Fruit fly (Drosophila melanogaster) whole organism, embryonic: ENCODE measurements around the gene lectin-24A.

Experiments
- CG10321 ChIP-seq: fragments of 200-800 bp; sonication (Bioruptor generic); IDR thresholded peaks from 2 replicates; pipeline ENCODE4 v1.3.6; 2022; ENCODE audit warnings: missing biosample characterization, missing genetic modification characterization
- CG11695 ChIP-seq: fragments of 200-800 bp; sonication (Bioruptor generic); IDR thresholded peaks from 3 replicates; pipeline ENCODE4 v1.3.6; 2022; ENCODE audit warnings: missing biosample characterization, missing genetic modification characterization
- CG13424 ChIP-seq: fragments of 200-800 bp; sonication (Bioruptor generic); optimal IDR thresholded peaks from 2 replicates; lab custom pipeline; 2019; ENCODE audit warnings: missing biosample characterization, mild to moderate bottlenecking, missing genetic modification characterization, moderate library complexity
- CG14014 ChIP-seq: fragments of 200-800 bp; sonication (Bioruptor generic); IDR thresholded peaks from 2 replicates; pipeline ENCODE4 v1.3.6; 2022; ENCODE audit warnings: missing biosample characterization, missing genetic modification characterization
- CG18476 ChIP-seq: fragments of 200-800 bp; sonication (Bioruptor generic); optimal IDR thresholded peaks from 2 replicates; lab custom pipeline; 2016; ENCODE audit warnings: missing biosample characterization, mild to moderate bottlenecking, missing genetic modification characterization
- CG2889 ChIP-seq: fragments of 200-800 bp; sonication (Bioruptor generic); IDR thresholded peaks from 3 replicates; pipeline ENCODE4 v1.3.6; 2022; ENCODE audit warnings: missing biosample characterization, missing genetic modification characterization
- CG31224 ChIP-seq: fragments of 200-800 bp; sonication (Bioruptor generic); IDR thresholded peaks from 2 replicates; pipeline ENCODE4 v1.3.6; 2022; ENCODE audit warnings: missing biosample characterization, missing genetic modification characterization
- CG31388 ChIP-seq: fragments of 200-800 bp; sonication (Bioruptor generic); optimal IDR thresholded peaks from 2 replicates; lab custom pipeline; 2016; ENCODE audit warnings: missing biosample characterization, missing genetic modification characterization
- CG4424 ChIP-seq: fragments of 200-800 bp; sonication (Bioruptor generic); optimal IDR thresholded peaks from 3 replicates; lab custom pipeline; 2016; ENCODE audit warnings: missing biosample characterization, missing genetic modification characterization
- CG4707 ChIP-seq: fragments of 200-800 bp; sonication (Bioruptor generic); optimal IDR thresholded peaks from 2 replicates; lab custom pipeline; 2018; ENCODE audit warnings: missing biosample characterization, mild to moderate bottlenecking, missing genetic modification characterization, moderate library complexity
- CG6813 ChIP-seq: fragments of 200-800 bp; sonication (Bioruptor generic); optimal IDR thresholded peaks from 2 replicates; lab custom pipeline; 2017; ENCODE audit warnings: missing biosample characterization, missing genetic modification characterization, mild to moderate bottlenecking, moderate library complexity, missing genetic modification reagents
- CG7372 ChIP-seq: fragments of 200-800 bp; sonication (Bioruptor generic); IDR thresholded peaks from 2 replicates; pipeline ENCODE4 v1.3.6; 2022; ENCODE audit warnings: missing biosample characterization, missing genetic modification characterization
- CG7556 ChIP-seq: fragments of 200-800 bp; sonication (Bioruptor generic); optimal IDR thresholded peaks from 2 replicates; lab custom pipeline; 2017; ENCODE audit warnings: missing biosample characterization, mild to moderate bottlenecking, missing genetic modification characterization
- CG7839 ChIP-seq: fragments of 200-800 bp; sonication (Bioruptor generic); optimal IDR thresholded peaks from 3 replicates; lab custom pipeline; 2018; ENCODE audit warnings: missing biosample characterization, mild to moderate bottlenecking, missing genetic modification characterization, moderate library complexity
- CG8089 ChIP-seq: fragments of 200-800 bp; sonication (Bioruptor generic); optimal IDR thresholded peaks from 3 replicates; lab custom pipeline; 2016; ENCODE audit warnings: missing biosample characterization, missing genetic modification characterization
- CrebB ChIP-seq: fragments of 200-800 bp; sonication (Bioruptor generic); optimal IDR thresholded peaks from 3 replicates; lab custom pipeline; 2018; ENCODE audit warnings: missing biosample characterization, mild to moderate bottlenecking, missing genetic modification characterization
- D ChIP-seq, 2 experiments: fragments of 200-800 bp in 1 of 2; fragments of >200 bp in 1 of 2; sonication (Bioruptor generic) in 1 of 2; optimal IDR thresholded peaks; 2 replicates in 1 of 2; 3 replicates in 1 of 2; lab custom pipeline; 2017; ENCODE audit warnings: mild to moderate bottlenecking in 1 of 2, missing biosample characterization in 1 of 2, missing genetic modification characterization in 1 of 2, missing genetic modification reagents in 1 of 2
- Dek ChIP-seq: fragments of 200-800 bp; sonication (Bioruptor generic); optimal IDR thresholded peaks from 3 replicates; lab custom pipeline; 2019; ENCODE audit warnings: missing biosample characterization, mild to moderate bottlenecking, missing genetic modification characterization, moderate library complexity
- Fer1 ChIP-seq: fragments of 200-800 bp; sonication (Bioruptor generic); optimal IDR thresholded peaks from 2 replicates; lab custom pipeline; 2017; ENCODE audit warnings: missing biosample characterization, mild to moderate bottlenecking, missing genetic modification characterization
- Hand ChIP-seq: fragments of 200-800 bp; sonication (Bioruptor generic); optimal IDR thresholded peaks from 2 replicates; lab custom pipeline; 2017; ENCODE audit warnings: mild to moderate bottlenecking, missing biosample characterization, missing genetic modification reagents, missing genetic modification characterization
- Hr51 ChIP-seq, 2 experiments: fragments of 200-800 bp; sonication (Bioruptor generic); optimal IDR thresholded peaks; 2 replicates in 1 of 2; 3 replicates in 1 of 2; lab custom pipeline; 2016 to 2018; ENCODE audit warnings: missing biosample characterization in 2 of 2, missing genetic modification characterization in 2 of 2, mild to moderate bottlenecking in 1 of 2, moderate library complexity in 1 of 2
- Hsf ChIP-seq: fragments of 200-800 bp; sonication (Bioruptor generic); optimal IDR thresholded peaks from 3 replicates; lab custom pipeline; 2016; ENCODE audit warnings: missing biosample characterization, missing genetic modification characterization
- Lim3 ChIP-seq: fragments of 200-800 bp; sonication (Bioruptor generic); IDR thresholded peaks from 2 replicates; pipeline ENCODE4 v1.3.6; 2022; ENCODE audit warnings: missing biosample characterization, missing genetic modification characterization
- Mes4 ChIP-seq: fragments of 200-800 bp; sonication (Bioruptor generic); optimal IDR thresholded peaks from 2 replicates; lab custom pipeline; 2016; ENCODE audit warnings: missing biosample characterization, missing genetic modification characterization
- NC2β ChIP-seq: fragments of 200-800 bp; sonication (Bioruptor generic); optimal IDR thresholded peaks from 2 replicates; lab custom pipeline; 2016; ENCODE audit warnings: missing biosample characterization, missing genetic modification characterization
- Rx ChIP-seq: fragments of 200-800 bp; sonication (Bioruptor generic); IDR thresholded peaks from 2 replicates; pipeline ENCODE4 v1.3.6; 2022; ENCODE audit warnings: missing biosample characterization, missing genetic modification characterization
- Side ChIP-seq: fragments of 200-800 bp; sonication (Bioruptor generic); optimal IDR thresholded peaks from 2 replicates; lab custom pipeline; 2016; ENCODE audit warnings: missing biosample characterization, missing genetic modification characterization
- Sox102F ChIP-seq: fragments of 200-800 bp; sonication (Bioruptor generic); optimal IDR thresholded peaks from 2 replicates; lab custom pipeline; 2018; ENCODE audit warnings: missing biosample characterization, mild to moderate bottlenecking, missing genetic modification characterization, moderate library complexity
- aop ChIP-seq: fragments of 200-800 bp; sonication (Bioruptor generic); IDR thresholded peaks from 2 replicates; pipeline ENCODE4 v1.3.6; 2022; ENCODE audit warnings: missing biosample characterization, missing genetic modification characterization
- btn ChIP-seq: fragments of 200-800 bp; sonication (Bioruptor generic); optimal IDR thresholded peaks from 2 replicates; lab custom pipeline; 2016; ENCODE audit warnings: missing biosample characterization, missing genetic modification characterization
- caup ChIP-seq: fragments of 200-800 bp; sonication (Bioruptor generic); optimal IDR thresholded peaks from 3 replicates; lab custom pipeline; 2017; ENCODE audit warnings: missing biosample characterization, mild to moderate bottlenecking, missing genetic modification characterization, moderate library complexity; ENCODE audit not compliant: severe bottlenecking
- ci ChIP-seq: fragments of 200-800 bp; sonication (Bioruptor generic); IDR thresholded peaks from 3 replicates; pipeline ENCODE4 v1.3.6; 2022; ENCODE audit warnings: missing biosample characterization, missing genetic modification characterization
- crol ChIP-seq: fragments of 200-800 bp; sonication (Bioruptor generic); IDR thresholded peaks from 2 replicates; pipeline ENCODE4 v1.3.6; 2022; ENCODE audit warnings: missing biosample characterization, missing genetic modification characterization
- dan ChIP-seq: fragments of 200-800 bp; sonication (Bioruptor generic); IDR thresholded peaks from 2 replicates; pipeline ENCODE4 v1.3.6; 2022; ENCODE audit warnings: missing biosample characterization, missing genetic modification characterization
- dpn ChIP-seq, 2 experiments: fragments of 200-800 bp; sonication (Bioruptor generic); optimal IDR thresholded peaks; 3 replicates each; lab custom pipeline; 2016; ENCODE audit warnings: missing biosample characterization in 2 of 2, missing genetic modification characterization in 2 of 2
- gcm2 ChIP-seq: fragments of 200-800 bp; sonication (Bioruptor generic); optimal IDR thresholded peaks from 2 replicates; lab custom pipeline; 2016; ENCODE audit warnings: missing biosample characterization, missing genetic modification characterization
- ham ChIP-seq: fragments of 200-800 bp; sonication (Bioruptor generic); IDR thresholded peaks from 2 replicates; pipeline ENCODE4 v1.3.6; 2022; ENCODE audit warnings: missing biosample characterization, missing genetic modification characterization
- hkb ChIP-seq, 2 experiments: fragments of 200-800 bp in 1 of 2; fragments of >200 bp in 1 of 2; sonication (Bioruptor generic) in 1 of 2; IDR thresholded peaks in 1 of 2; optimal IDR thresholded peaks in 1 of 2; 2 replicates each; pipeline versions ENCODE4 v1.3.6 to Lab custom; 2017 to 2022; ENCODE audit warnings: missing biosample characterization in 1 of 2, missing genetic modification characterization in 1 of 2
- lab ChIP-seq: fragments of 200-800 bp; sonication (Bioruptor generic); optimal IDR thresholded peaks from 3 replicates; lab custom pipeline; 2017; ENCODE audit warnings: missing biosample characterization, missing genetic modification characterization, mild to moderate bottlenecking, moderate library complexity, missing genetic modification reagents
- lov ChIP-seq, 2 experiments: fragments of 200-800 bp in 1 of 2; fragments of >200 bp in 1 of 2; sonication (Bioruptor generic) in 1 of 2; IDR thresholded peaks in 1 of 2; optimal IDR thresholded peaks in 1 of 2; 2 replicates in 1 of 2; 3 replicates in 1 of 2; pipeline versions ENCODE4 v1.3.6 to Lab custom; 2017 to 2022; ENCODE audit warnings: missing biosample characterization in 1 of 2, missing genetic modification characterization in 1 of 2
- pho ChIP-seq: fragments of 200-800 bp; sonication (Bioruptor generic); optimal IDR thresholded peaks from 2 replicates; lab custom pipeline; 2016; ENCODE audit warnings: missing biosample characterization, missing genetic modification characterization
- phol ChIP-seq: fragments of 200-800 bp; sonication (Bioruptor generic); optimal IDR thresholded peaks from 3 replicates; lab custom pipeline; 2018; ENCODE audit warnings: missing biosample characterization, mild to moderate bottlenecking, missing genetic modification characterization, moderate library complexity
- prd ChIP-seq, 3 experiments: fragments of >200 bp in 2 of 3; fragments of 200-800 bp in 1 of 3; sonication (Bioruptor generic) in 1 of 3; optimal IDR thresholded peaks in 2 of 3; IDR thresholded peaks in 1 of 3; 2 replicates in 2 of 3; 3 replicates in 1 of 3; pipeline versions ENCODE4 v1.3.6 to Lab custom; 2017 to 2022; ENCODE audit warnings: missing biosample characterization in 1 of 3, missing genetic modification characterization in 1 of 3
- stc ChIP-seq: fragments of 200-800 bp; sonication (Bioruptor generic); IDR thresholded peaks from 2 replicates; pipeline ENCODE4 v1.3.6; 2022; ENCODE audit warnings: missing biosample characterization, missing genetic modification characterization
- wdn ChIP-seq: fragments of 200-800 bp; sonication (Bioruptor generic); IDR thresholded peaks from 2 replicates; pipeline ENCODE4 v1.3.6; 2022; ENCODE audit warnings: missing biosample characterization, missing genetic modification characterization
- wek ChIP-seq: fragments of 200-800 bp; sonication (Bioruptor generic); optimal IDR thresholded peaks from 3 replicates; lab custom pipeline; 2018; ENCODE audit warnings: missing biosample characterization, mild to moderate bottlenecking, missing genetic modification characterization, moderate library complexity
- zfh2 ChIP-seq: fragments of 200-800 bp; sonication (Bioruptor generic); optimal IDR thresholded peaks from 2 replicates; lab custom pipeline; 2016; ENCODE audit warnings: missing biosample characterization, missing genetic modification characterization

The lectin-24A gene

DNA sequence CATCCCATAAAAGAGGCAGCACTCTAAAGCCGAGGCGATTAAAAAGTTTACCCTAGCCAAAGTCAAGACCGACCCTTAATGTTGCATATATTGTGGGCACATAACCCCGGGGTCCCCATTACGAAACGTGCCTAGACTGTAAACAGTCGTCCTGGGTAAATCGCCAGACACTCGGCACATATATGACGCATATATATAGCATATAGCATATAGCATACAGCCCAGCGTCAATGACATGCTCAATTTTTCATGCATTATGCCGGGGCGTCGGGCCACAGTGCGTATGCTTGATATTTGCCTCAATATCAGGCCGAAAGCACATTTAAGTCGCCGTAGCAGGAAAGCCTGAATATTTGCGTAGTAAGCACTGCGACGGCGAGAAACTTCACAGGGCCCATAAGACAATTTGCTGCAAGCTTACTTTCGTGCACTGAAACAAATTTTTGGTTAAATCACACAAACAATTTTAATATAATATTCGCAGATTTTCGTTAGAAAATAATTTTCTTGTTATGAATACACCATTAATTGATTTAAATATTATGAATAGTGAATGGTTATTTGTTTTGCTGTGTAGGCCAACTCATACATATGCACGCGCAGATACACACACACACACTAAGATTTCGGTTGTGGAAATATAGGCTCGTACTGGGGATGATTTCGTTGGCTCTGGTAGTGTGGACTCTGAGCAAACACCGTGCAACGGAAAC is 37.4 kb upstream of the lectin-24A start (continued):
- TF ChIP-seq D (optimal IDR thresholded peaks at IDR 0.05; lab: Kevin White, UChicago) (no peak), D (GFP tag; optimal IDR thresholded peaks at IDR 0.05; lab: Kevin White, UChicago) (no peak), CG31224 (GFP tag; lab: Robert Waterston, UW) (no peak), prd (optimal IDR thresholded peaks at IDR 0.05; lab: Kevin White, UChicago) (no peak), prd (GFP tag; IDR thresholded peaks at IDR 0.05; lab: Robert Waterston, UW) (0 out of 3 replicates have a peak, but pooled peaks have one; percentile 32), crol (GFP tag; lab: Robert Waterston, UW) (no peak), CG14014 (GFP tag; lab: Robert Waterston, UW) (0 out of 2 replicates have a peak, but pooled peaks have one; percentile 13), CG10321 (no peak), phol (tag; lab: Kevin White, UChicago) (peak; percentile 7), Hand (GFP tag; lab: Kevin White, UChicago) (peak; percentile 63), CG7556 (GFP tag; lab: Kevin White, UChicago) (peak; percentile 68), NC2β (GFP tag; lab: Kevin White, UChicago) (no peak), btn (GFP tag; lab: Kevin White, UChicago) (no peak), hkb (optimal IDR thresholded peaks at IDR 0.05; lab: Kevin White, UChicago) (no peak), hkb (GFP tag; IDR thresholded peaks at IDR 0.05; lab: Robert Waterston, UW) (peak; percentile 64), Rx (GFP tag; lab: Robert Waterston, UW) (no peak), Mes4 (no peak), pho (peak; percentile 2), CG7839 (tag; lab: Kevin White, UChicago) (peak; percentile 55), ham (GFP tag; lab: Robert Waterston, UW) (no peak), CG6813 (no peak), CG8089 (GFP tag; lab: Kevin White, UChicago) (no peak), CG31388 (no peak), CG2889 (GFP tag; lab: Robert Waterston, UW) (0 out of 3 replicates have a peak, but pooled peaks have one; percentile 28), lov (optimal IDR thresholded peaks at IDR 0.05; lab: Kevin White, UChicago) (no peak), lov (GFP tag; IDR thresholded peaks at IDR 0.05; lab: Robert Waterston, UW) (no peak), Fer1 (GFP tag; lab: Kevin White, UChicago) (peak; percentile 81), Sox102F (GFP tag; lab: Kevin White, UChicago) (peak; percentile 37), wdn (GFP tag; lab: Robert Waterston, UW) (0 out of 2 replicates have a peak, but pooled peaks have one; percentile 20), CG13424 (tag; lab: Kevin White, UChicago) (peak; percentile 41), zfh2 (GFP tag; lab: Kevin White, UChicago) (peak; percentile 5), lab (peak; percentile 84), dpn (GFP tag; optimal IDR thresholded peaks at IDR 0.05; lab: Kevin White, UChicago) (peak in 1 of 2 experiments; percentile 20), Side (GFP tag; lab: Kevin White, UChicago) (no peak), stc (peak; percentile 43; the same call in 1 of the 2 replicates), Hr51 (GFP tag; optimal IDR thresholded peaks at IDR 0.05; lab: Kevin White, UChicago) (peak in 1 of 2 experiments; percentile 53), CG7372 (GFP tag; lab: Robert Waterston, UW) (peak; percentile 75), CG4707 (GFP tag; lab: Kevin White, UChicago) (no peak), caup (peak; percentile 38), dan (GFP tag; lab: Robert Waterston, UW) (no peak), CG18476 (GFP tag; lab: Kevin White, UChicago) (no peak), Hsf (GFP tag; lab: Kevin White, UChicago) (peak; percentile 7), ci (GFP tag; lab: Robert Waterston, UW) (peak; percentile 38; the same call in 1 of the 3 replicates), aop (no peak), wek (no peak), Lim3 (GFP tag; lab: Robert Waterston, UW) (no peak), CG11695 (GFP tag; lab: Robert Waterston, UW) (peak; percentile 54; the same call in 2 of the 3 replicates), CrebB (tag; lab: Kevin White, UChicago) (peak; percentile 5), gcm2 (GFP tag; lab: Kevin White, UChicago) (no peak), CG4424 (GFP tag; lab: Kevin White, UChicago) (peak; percentile 13), Dek (tag; lab: Kevin White, UChicago) (peak; percentile 38)
